Worm (Caenorhabditis elegans) whole organism, young adult: ENCODE results near the gene syd-2.

Source experiments
- B0035.1 ChIP-seq: sonication (generic microtip); optimal IDR thresholded peaks from 2 replicates; lab custom pipeline; 2016; ENCODE audit warnings: missing genetic modification characterization, mild to moderate bottlenecking, missing compliant biosample characterization, missing genotype, missing genetic modification reagents
- B0261.1 ChIP-seq: sonication (generic microtip); optimal IDR thresholded peaks from 2 replicates; lab custom pipeline; 2016; ENCODE audit warnings: mild to moderate bottlenecking, missing genetic modification characterization, moderate library complexity, missing compliant biosample characterization
- B0336.3 ChIP-seq: fragments of 200-800 bp; sonication (Bioruptor generic); IDR thresholded peaks from 2 replicates; pipeline ENCODE4 v1.3.6; 2022; ENCODE audit warnings: missing genetic modification characterization, missing compliant biosample characterization
- D2030.7 ChIP-seq: fragments of 200-800 bp; sonication (Bioruptor generic); IDR thresholded peaks from 2 replicates; pipeline ENCODE4 v1.3.6; 2022; ENCODE audit warnings: missing genetic modification reagents, missing genetic modification characterization, missing compliant biosample characterization
- F22D6.2 ChIP-seq: sonication (generic microtip); optimal IDR thresholded peaks from 2 replicates; lab custom pipeline; 2016; ENCODE audit warnings: mild to moderate bottlenecking, missing genetic modification characterization, missing compliant biosample characterization
- F23B12.7 ChIP-seq: sonication (generic microtip); optimal IDR thresholded peaks from 2 replicates; lab custom pipeline; 2017; ENCODE audit warnings: missing genetic modification characterization, mild to moderate bottlenecking, missing compliant biosample characterization, antibody characterized with exemption, moderate library complexity; ENCODE audit not compliant: insufficient read depth
- F33H1.4 ChIP-seq: fragments of 200-800 bp; sonication (Bioruptor generic); IDR thresholded peaks from 2 replicates; pipeline ENCODE4 v1.3.6; 2022; ENCODE audit warnings: missing genetic modification reagents, missing genetic modification characterization, missing compliant biosample characterization
- F37B4.10 ChIP-seq: fragments of 200-800 bp; sonication (Bioruptor generic); IDR thresholded peaks from 2 replicates; pipeline ENCODE4 v1.3.6; 2022; ENCODE audit warnings: missing genetic modification characterization, missing compliant biosample characterization
- F39B2.1 ChIP-seq: fragments of 200-800 bp; sonication (Bioruptor generic); IDR thresholded peaks from 2 replicates; pipeline ENCODE4 v1.3.6; 2022; ENCODE audit warnings: missing genetic modification reagents, missing genetic modification characterization, missing compliant biosample characterization
- K12H6.12 ChIP-seq: fragments of 200-800 bp; sonication (Bioruptor generic); optimal IDR thresholded peaks from 2 replicates; lab custom pipeline; 2018; ENCODE audit warnings: mild to moderate bottlenecking, missing genetic modification characterization, missing compliant biosample characterization
- Y67H2A.10 ChIP-seq: fragments of 200-800 bp; sonication (Bioruptor generic); conservative IDR thresholded peaks from 2 replicates; pipeline ENCODE4 v1.3.6; 2022; ENCODE audit warnings: missing genetic modification reagents, missing genetic modification characterization, missing compliant biosample characterization
- ama-1 ChIP-seq, 3 experiments: fragments of 150-350 bp in 1 of 3; sonication (generic microtip) in 2 of 3; optimal IDR thresholded peaks; 2 replicates each; lab custom pipeline; 2014 to 2018; ENCODE audit warnings: missing biosample characterization in 2 of 3, missing genetic modification characterization in 2 of 3, missing genetic modification reagents in 2 of 3
- ceh-40 ChIP-seq: fragments of 200-800 bp; sonication (Bioruptor generic); IDR thresholded peaks from 2 replicates; pipeline ENCODE4 v1.3.6; 2022; ENCODE audit warnings: missing genetic modification characterization, missing compliant biosample characterization
- efl-1 ChIP-seq: fragments of 150-350 bp; optimal IDR thresholded peaks from 2 replicates; lab custom pipeline; 2014; ENCODE audit warnings: missing biosample characterization, missing genetic modification reagents, missing genetic modification characterization
- egl-44 ChIP-seq: fragments of 200-800 bp; sonication (Bioruptor generic); IDR thresholded peaks from 2 replicates; pipeline ENCODE4 v1.3.6; 2022; ENCODE audit warnings: missing genetic modification reagents, missing genetic modification characterization, missing compliant biosample characterization
- fkh-3 ChIP-seq: sonication (generic microtip); optimal IDR thresholded peaks from 2 replicates; lab custom pipeline; 2016; ENCODE audit warnings: mild to moderate bottlenecking, missing genetic modification characterization, missing compliant biosample characterization
- hlh-12 ChIP-seq: sonication (generic microtip); optimal IDR thresholded peaks from 2 replicates; lab custom pipeline; 2016; ENCODE audit warnings: missing genetic modification characterization, missing compliant biosample characterization
- hmg-1.2 ChIP-seq: fragments of 200-800 bp; sonication (Bioruptor generic); IDR thresholded peaks from 2 replicates; pipeline ENCODE4 v1.3.6; 2022; ENCODE audit warnings: missing genetic modification reagents, missing genetic modification characterization, missing compliant biosample characterization
- lag-1 ChIP-seq: fragments of 200-800 bp; sonication (Bioruptor generic); IDR thresholded peaks from 2 replicates; pipeline ENCODE4 v1.3.6; 2022; ENCODE audit warnings: missing genetic modification reagents, missing genetic modification characterization, missing compliant biosample characterization
- let-526 ChIP-seq: fragments of 200-800 bp; sonication (Bioruptor generic); IDR thresholded peaks from 2 replicates; pipeline ENCODE4 v1.3.6; 2022; ENCODE audit warnings: missing genetic modification reagents, missing genetic modification characterization, missing compliant biosample characterization
- lin-26 ChIP-seq: fragments of 200-800 bp; sonication (Bioruptor generic); IDR thresholded peaks from 2 replicates; pipeline ENCODE4 v1.3.6; 2022; ENCODE audit warnings: missing genetic modification reagents, missing genetic modification characterization, missing compliant biosample characterization
- mcd-1 ChIP-seq: fragments of 200-800 bp; sonication (Bioruptor generic); IDR thresholded peaks from 2 replicates; pipeline ENCODE4 v1.3.6; 2022; ENCODE audit warnings: missing genetic modification reagents, missing genetic modification characterization, missing compliant biosample characterization
- mxl-1 ChIP-seq: sonication (generic microtip); optimal IDR thresholded peaks from 2 replicates; lab custom pipeline; 2016; ENCODE audit warnings: missing genetic modification characterization, missing compliant biosample characterization
- nfya-1 ChIP-seq: sonication (generic microtip); optimal IDR thresholded peaks from 2 replicates; lab custom pipeline; 2017; ENCODE audit warnings: antibody characterized with exemption, missing compliant biosample characterization, missing genetic modification characterization, borderline replicate concordance; ENCODE audit not compliant: insufficient read depth
- nhr-179 ChIP-seq: sonication (generic microtip); optimal IDR thresholded peaks from 2 replicates; lab custom pipeline; 2016; ENCODE audit warnings: mild to moderate bottlenecking, missing genetic modification characterization, missing compliant biosample characterization
- nhr-90 ChIP-seq: sonication (generic microtip); optimal IDR thresholded peaks from 2 replicates; lab custom pipeline; 2016; ENCODE audit warnings: missing genotype, mild to moderate bottlenecking, missing genetic modification characterization, missing compliant biosample characterization
- pbrm-1 ChIP-seq: fragments of 200-800 bp; sonication (Bioruptor generic); IDR thresholded peaks from 2 replicates; pipeline ENCODE4 v1.3.6; 2022; ENCODE audit warnings: missing genetic modification reagents, missing genetic modification characterization, missing compliant biosample characterization
- pha-4 ChIP-seq: fragments of 150-350 bp; sonication (generic microtip); optimal IDR thresholded peaks from 2 replicates; lab custom pipeline; 2014; ENCODE audit warnings: missing biosample characterization, missing genetic modification reagents, missing genetic modification characterization
- rec-8 ChIP-seq, 2 experiments: sonication (generic microtip); optimal IDR thresholded peaks; 2 replicates each; lab custom pipeline; 2016; ENCODE audit warnings: mild to moderate bottlenecking in 2 of 2, missing genetic modification characterization in 2 of 2, missing genetic modification reagents in 2 of 2, missing genotype in 2 of 2, missing biosample characterization in 1 of 2, missing compliant biosample characterization in 1 of 2, moderate library complexity in 1 of 2
- sptf-2 ChIP-seq: fragments of 200-800 bp; sonication (Bioruptor generic); optimal IDR thresholded peaks from 2 replicates; lab custom pipeline; 2018; ENCODE audit warnings: mild to moderate bottlenecking, missing genetic modification characterization, missing compliant biosample characterization
- zim-3 ChIP-seq: sonication (generic microtip); optimal IDR thresholded peaks from 2 replicates; lab custom pipeline; 2017; ENCODE audit warnings: mild to moderate bottlenecking, missing genetic modification characterization, moderate library complexity, missing compliant biosample characterization
- ztf-18 ChIP-seq: sonication (generic microtip); optimal IDR thresholded peaks from 2 replicates; lab custom pipeline; 2016; ENCODE audit warnings: missing genotype, mild to moderate bottlenecking, missing genetic modification characterization, missing compliant biosample characterization
- ztf-25 ChIP-seq: fragments of 200-800 bp; sonication (Bioruptor generic); IDR thresholded peaks from 2 replicates; pipeline ENCODE4 v1.3.6; 2022; ENCODE audit warnings: missing genetic modification reagents, missing genetic modification characterization, missing compliant biosample characterization
- ztf-28 ChIP-seq: fragments of 200-800 bp; sonication (Bioruptor generic); IDR thresholded peaks from 2 replicates; pipeline ENCODE4 v1.3.6; 2022; ENCODE audit warnings: missing genetic modification reagents, missing genetic modification characterization, missing compliant biosample characterization

syd-2 gene

ce11 chrX:10559203-10559602, 4.2 kb upstream of the syd-2 start, which contains the start of gene F59F5.7:
Gene F59F5.7 (plus strand): TSS chrX:10559503.
- TF ChIP-seq B0035.1 (tag; lab: Kevin White, UChicago): no peak
- no peak for TF ChIP-seq ceh-40 (GFP tag; lab: Robert Waterston, UW)
- TF ChIP-seq hlh-12 (tag; lab: Kevin White, UChicago): no peak
- no peak for TF ChIP-seq zim-3 (tag; lab: Kevin White, UChicago)
- TF ChIP-seq nhr-90 (tag; lab: Kevin White, UChicago): no peak
- no peak for TF ChIP-seq rec-8 (tag; optimal IDR thresholded peaks at IDR 0.05; lab: Kevin White, UChicago)
- no peak for TF ChIP-seq ztf-18 (tag; lab: Kevin White, UChicago)
- TF ChIP-seq sptf-2 (GFP tag; lab: Kevin White, UChicago): no peak

- TF ChIP-seq mxl-1 (tag; lab: Kevin White, UChicago) (no peak), F23B12.7 (tag; lab: Kevin White, UChicago) (no peak), let-526 (GFP tag; lab: Robert Waterston, UW) (no peak), fkh-3 (tag; lab: Kevin White, UChicago) (no peak), K12H6.12 (tag; lab: Kevin White, UChicago) (no peak), ztf-28 (GFP tag; lab: Robert Waterston, UW) (no peak), ztf-18 (tag; lab: Kevin White, UChicago) (no peak)
Measured at ce11 chrX:10556764-10557163, 1.7 kb upstream of the syd-2 start.

ce11 chrX:10553048-10553447, 2.0 kb downstream of the syd-2 start:
- TF ChIP-seq F39B2.1 (GFP tag; lab: Robert Waterston, UW) (no peak), nfya-1 (tag; lab: Kevin White, UChicago) (no peak), lag-1 (no peak), F22D6.2 (tag; lab: Kevin White, UChicago) (no peak), B0336.3 (GFP tag; lab: Robert Waterston, UW) (no peak), efl-1 (GFP tag; lab: Kevin White, UChicago) (no peak), nhr-90 (tag; lab: Kevin White, UChicago) (no peak), F33H1.4 (GFP tag; lab: Robert Waterston, UW) (no peak), F23B12.7 (tag; lab: Kevin White, UChicago) (no peak), B0261.1 (tag; lab: Kevin White, UChicago) (no peak), egl-44 (GFP tag; lab: Robert Waterston, UW) (no peak), fkh-3 (tag; lab: Kevin White, UChicago) (no peak), pha-4 (tag; lab: Kevin White, UChicago) (no peak), lin-26 (GFP tag; lab: Robert Waterston, UW) (no peak), hmg-1.2 (GFP tag; lab: Robert Waterston, UW) (no peak), D2030.7 (GFP tag; lab: Robert Waterston, UW) (no peak)

ce11 chrX:10545716-10546115, 9.3 kb downstream of the syd-2 start, which contains the start of gene F59F5.5:
Gene F59F5.5 (plus strand): TSS chrX:10546016.
- TF ChIP-seq nhr-179 (tag; lab: Kevin White, UChicago): no peak
- no peak for TF ChIP-seq F37B4.10
- TF ChIP-seq B0035.1 (tag; lab: Kevin White, UChicago): no peak
- no peak for TF ChIP-seq ama-1 (optimal IDR thresholded peaks at IDR 0.05; lab: Kevin White, UChicago)
- no peak for TF ChIP-seq ama-1 (GFP tag; optimal IDR thresholded peaks at IDR 0.05; lab: Kevin White, UChicago)
- no peak for TF ChIP-seq Y67H2A.10 (GFP tag; lab: Robert Waterston, UW)
- no peak for TF ChIP-seq mcd-1 (GFP tag; lab: Robert Waterston, UW)
- no peak for TF ChIP-seq ztf-25 (GFP tag; lab: Robert Waterston, UW)
- TF ChIP-seq B0336.3 (GFP tag; lab: Robert Waterston, UW): no peak
- TF ChIP-seq pbrm-1 (GFP tag; lab: Robert Waterston, UW): no peak
